Fruit fly (Drosophila melanogaster): ENCODE data around the gene CG14434.

CG14434 gene

dm6 chrX:6874918-6875454 lies 8.0 kb upstream of the CG14434 start (continued):
- TF ChIP-seq HLHmδ (GFP tag; optimal IDR thresholded peaks at IDR 0.05) (no peak), toy (GFP tag; IDR thresholded peaks at IDR 0.05) (no peak), Meics (GFP tag; optimal IDR thresholded peaks at IDR 0.05) (peak; percentile 25), Ada2b (GFP tag; IDR thresholded peaks at IDR 0.05) (no peak), chinmo (GFP tag; IDR thresholded peaks at IDR 0.05; ENCODE audit: partially characterized antibody) (0 out of 4 replicates have a peak, but pooled peaks have one; percentile 30), Vsx1 (GFP tag; optimal IDR thresholded peaks at IDR 0.05) (no peak), ranshi (GFP tag; IDR thresholded peaks at IDR 0.05) (no peak), maf-S (GFP tag; optimal IDR thresholded peaks at IDR 0.05) (no peak), CG13894 (tag; optimal IDR thresholded peaks at IDR 0.05) (peak; percentile 45), seq (GFP tag; IDR thresholded peaks at IDR 0.05) (0 out of 2 replicates have a peak, but pooled peaks have one; percentile 12), pan (optimal IDR thresholded peaks at IDR 0.05) (no peak), pan (GFP tag; optimal IDR thresholded peaks at IDR 0.05 in 1 of 2, IDR thresholded peaks at IDR 0.05 in 1 of 2) (peak in 1 of 2 experiments; percentile 10), Nf-YB (GFP tag; optimal IDR thresholded peaks at IDR 0.05) (peak; percentile 13), row (GFP tag; IDR thresholded peaks at IDR 0.05) (peak; percentile 12; the same call in 1 of the 3 replicates), D19A (tag; optimal IDR thresholded peaks at IDR 0.05) (peak; percentile 25), CG12769 (tag; optimal IDR thresholded peaks at IDR 0.05) (peak; percentile 18)

- TF ChIP-seq CG12769 (tag; optimal IDR thresholded peaks at IDR 0.05) (peak; percentile 57), MESR4 (GFP tag; optimal IDR thresholded peaks at IDR 0.05) (no peak), gro (GFP tag; optimal IDR thresholded peaks at IDR 0.05) (no peak), CG4854 (GFP tag; optimal IDR thresholded peaks at IDR 0.05) (no peak), Atf-2 (GFP tag; optimal IDR thresholded peaks at IDR 0.05) (no peak), CG4328 (GFP tag; optimal IDR thresholded peaks at IDR 0.05) (no peak), cg (GFP tag; optimal IDR thresholded peaks at IDR 0.05) (peak; percentile 56), Elba2 (GFP tag; optimal IDR thresholded peaks at IDR 0.05) (no peak), chm (GFP tag; IDR thresholded peaks at IDR 0.05) (no peak), tna (GFP tag; IDR thresholded peaks at IDR 0.05; ENCODE audit: partially characterized antibody) (no peak), zf30C (GFP tag; optimal IDR thresholded peaks at IDR 0.05) (no peak), pb (GFP tag; optimal IDR thresholded peaks at IDR 0.05) (no peak), CG14050 (GFP tag; IDR thresholded peaks at IDR 0.05) (no peak), grau (tag; optimal IDR thresholded peaks at IDR 0.05) (peak; percentile 59), inv (GFP tag; IDR thresholded peaks at IDR 0.05; ENCODE audit: partially characterized antibody) (no peak), sc (optimal IDR thresholded peaks at IDR 0.05) (no peak), sc (GFP tag; optimal IDR thresholded peaks at IDR 0.05) (no peak), CG31441 (GFP tag; IDR thresholded peaks at IDR 0.05) (no peak), CG11247 (GFP tag; IDR thresholded peaks at IDR 0.05) (no peak), CG11398 (GFP tag; optimal IDR thresholded peaks at IDR 0.05) (no peak), stwl (tag; optimal IDR thresholded peaks at IDR 0.05) (no peak), toy (GFP tag; IDR thresholded peaks at IDR 0.05) (no peak), emc (GFP tag; optimal IDR thresholded peaks at IDR 0.05) (no peak), lab (GFP tag; optimal IDR thresholded peaks at IDR 0.05) (no peak), chinmo (GFP tag; IDR thresholded peaks at IDR 0.05; ENCODE audit: partially characterized antibody) (no peak), Nf-YB (GFP tag; optimal IDR thresholded peaks at IDR 0.05) (no peak), seq (GFP tag; IDR thresholded peaks at IDR 0.05) (no peak), CG6689 (GFP tag; IDR thresholded peaks at IDR 0.05) (no peak), ERR (GFP tag; optimal IDR thresholded peaks at IDR 0.05) (no peak), crol (GFP tag; IDR thresholded peaks at IDR 0.05) (peak; percentile 66), CG13123 (GFP tag; optimal IDR thresholded peaks at IDR 0.05) (no peak), ash1 (GFP tag; optimal IDR thresholded peaks at IDR 0.05) (peak; percentile 13), CG2199 (GFP tag; IDR thresholded peaks at IDR 0.05) (no peak), CG2875 (GFP tag; optimal IDR thresholded peaks at IDR 0.05) (no peak), otp (GFP tag; IDR thresholded peaks at IDR 0.05) (no peak), Poxn (GFP tag; IDR thresholded peaks at IDR 0.05) (no peak), crc (GFP tag; optimal IDR thresholded peaks at IDR 0.05) (no peak), hbn (GFP tag; IDR thresholded peaks at IDR 0.05; ENCODE audit: partially characterized antibody) (no peak), scrt (GFP tag; optimal IDR thresholded peaks at IDR 0.05) (peak; percentile 24)
These were observed 4.8 kb upstream of the CG14434 start for dm6 chrX:6871746-6872145.
